Fruit fly (Drosophila melanogaster) Kc167 (cell line): ENCODE measurements around the gene CG7341.

ENCODE experiments used
- Myc ChIP-seq: fragments of >200 bp; optimal IDR thresholded peaks from 2 replicates; lab custom pipeline; 2017; ENCODE audit warnings: missing external identifiers
- Sin3A ChIP-seq: fragments of >200 bp; optimal IDR thresholded peaks from 2 replicates; lab custom pipeline; 2018; ENCODE audit warnings: missing external identifiers
- h ChIP-seq: fragments of >200 bp; optimal IDR thresholded peaks from 3 replicates; lab custom pipeline; 2018; ENCODE audit warnings: missing external identifiers
- insv ChIP-seq: fragments of >200 bp; optimal IDR thresholded peaks from 3 replicates; lab custom pipeline; 2018; ENCODE audit warnings: missing external identifiers
- psq ChIP-seq: fragments of >200 bp; optimal IDR thresholded peaks from 2 replicates; lab custom pipeline; 2017; ENCODE audit warnings: missing external identifiers
- ttk ChIP-seq: sonication (Bioruptor generic); optimal IDR thresholded peaks from 2 replicates; lab custom pipeline; 2017; ENCODE audit warnings: missing external identifiers

Gene CG7341

dm6 chr3L:18105343-18106020 lies 7.3 kb upstream of the CG7341 start:
- TF ChIP-seq ttk (lab: Kevin White, UChicago): no peak
- TF ChIP-seq Sin3A (lab: Kevin White, UChicago): no peak
- TF ChIP-seq insv (lab: Kevin White, UChicago): no peak
- no peak for TF ChIP-seq h
- no peak for TF ChIP-seq psq (lab: Kevin White, UChicago)
- TF ChIP-seq Myc (lab: Kevin White, UChicago): no peak

- TF ChIP-seq insv (lab: Kevin White, UChicago) (no peak), psq (lab: Kevin White, UChicago) (no peak), Sin3A (lab: Kevin White, UChicago) (no peak), ttk (lab: Kevin White, UChicago) (no peak), h (no peak), Myc (lab: Kevin White, UChicago) (no peak)
Observed at dm6 chr3L:18106021-18106944, 6.5 kb upstream of the CG7341 start, which contains the start of the genes CG13698 and mRpS26. CG13698 (minus strand) TSS chr3L:18106149. mRpS26 (plus strand) TSS chr3L:18106579.

dm6 chr3L:18109459-18109863 lies 3.3 kb upstream of the CG7341 start, which contains the start of the genes Polr3D and mus304:
Polr3D (minus strand) TSS chr3L:18109574.
mus304 (plus strand) TSS chr3L:18109814.
- TF ChIP-seq psq (lab: Kevin White, UChicago) (no peak), Myc (lab: Kevin White, UChicago) (no peak), insv (lab: Kevin White, UChicago) (no peak), ttk (lab: Kevin White, UChicago) (no peak), Sin3A (lab: Kevin White, UChicago) (no peak), h (no peak)

- TF ChIP-seq Sin3A (lab: Kevin White, UChicago) (no peak), h (peak; percentile 90)
Observed at dm6 chr3L:18114038-18114926, 1.5 kb downstream of the CG7341 start.

dm6 chr3L:18121889-18122288 lies 9.1 kb downstream of the CG7341 start, which contains the start of gene CG42853:
CG42853 (minus strand) TSS chr3L:18121989.
- no peak for TF ChIP-seq Sin3A (lab: Kevin White, UChicago)
- no peak for TF ChIP-seq Myc (lab: Kevin White, UChicago)
- TF ChIP-seq insv (lab: Kevin White, UChicago): no peak
- TF ChIP-seq h: no peak
- no peak for TF ChIP-seq ttk (lab: Kevin White, UChicago)

dm6 chr3L:18124138-18124537 lies 11.4 kb downstream of the CG7341 start:
- TF ChIP-seq Sin3A (lab: Kevin White, UChicago) (no peak), h (no peak), ttk (lab: Kevin White, UChicago) (no peak), Myc (lab: Kevin White, UChicago) (no peak), insv (lab: Kevin White, UChicago) (no peak), psq (lab: Kevin White, UChicago) (no peak)

dm6 chr3L:18132589-18132988 lies 19.8 kb downstream of the CG7341 start, which contains the start of gene Cyp312a1:
Cyp312a1 (minus strand) TSS chr3L:18132689.
- TF ChIP-seq h: no peak
- no peak for TF ChIP-seq ttk (lab: Kevin White, UChicago)
- TF ChIP-seq Myc (lab: Kevin White, UChicago): no peak
- no peak for TF ChIP-seq Sin3A (lab: Kevin White, UChicago)
- no peak for TF ChIP-seq psq (lab: Kevin White, UChicago)
- TF ChIP-seq insv (lab: Kevin White, UChicago): no peak

- TF ChIP-seq psq (lab: Kevin White, UChicago) (no peak), insv (lab: Kevin White, UChicago) (no peak), Sin3A (lab: Kevin White, UChicago) (no peak), Myc (lab: Kevin White, UChicago) (no peak)
Observed at dm6 chr3L:18137197-18137596, 24.4 kb downstream of the CG7341 start.

dm6 chr3L:18138280-18138679 lies 25.5 kb downstream of the CG7341 start:
- no peak for TF ChIP-seq Sin3A (lab: Kevin White, UChicago)
- TF ChIP-seq h: no peak
- TF ChIP-seq ttk (lab: Kevin White, UChicago): no peak
- TF ChIP-seq Myc (lab: Kevin White, UChicago): no peak
- TF ChIP-seq insv (lab: Kevin White, UChicago): no peak
- TF ChIP-seq psq (lab: Kevin White, UChicago): no peak

- TF ChIP-seq psq (lab: Kevin White, UChicago): no peak
- no peak for TF ChIP-seq insv (lab: Kevin White, UChicago)
- no peak for TF ChIP-seq h
- TF ChIP-seq Myc (lab: Kevin White, UChicago): no peak
- no peak for TF ChIP-seq Sin3A (lab: Kevin White, UChicago)
- TF ChIP-seq ttk (lab: Kevin White, UChicago): no peak
Observed at dm6 chr3L:18139184-18139629, 26.4 kb downstream of the CG7341 start, which contains the start of gene geko. geko (plus strand) TSS chr3L:18139402.
